Fruit fly (Drosophila melanogaster) whole organism, embryonic: ENCODE data around the gene mRpS7.

Experiments
- Abd-B ChIP-seq: fragments of 200-800 bp; sonication (Bioruptor generic); optimal IDR thresholded peaks from 2 replicates; lab custom pipeline; 2018; ENCODE audit warnings: missing biosample characterization, mild to moderate bottlenecking, missing genetic modification characterization, moderate library complexity
- Bteb2 ChIP-seq: fragments of 200-800 bp; sonication (Bioruptor generic); optimal IDR thresholded peaks from 2 replicates; lab custom pipeline; 2016; ENCODE audit warnings: missing biosample characterization, missing genetic modification characterization
- CG10274 ChIP-seq: fragments of 200-800 bp; sonication (Bioruptor generic); optimal IDR thresholded peaks from 3 replicates; lab custom pipeline; 2017; ENCODE audit warnings: missing biosample characterization, mild to moderate bottlenecking, missing genetic modification characterization
- CG10366 ChIP-seq: fragments of 200-800 bp; sonication (Bioruptor generic); IDR thresholded peaks from 2 replicates; pipeline ENCODE4 v1.3.6; 2022; ENCODE audit warnings: missing biosample characterization, missing genetic modification characterization
- CG10654 ChIP-seq: fragments of 200-800 bp; sonication (Bioruptor generic); optimal IDR thresholded peaks from 2 replicates; lab custom pipeline; 2016; ENCODE audit warnings: missing biosample characterization, missing genetic modification characterization
- CG12219 ChIP-seq: fragments of 200-800 bp; sonication (Bioruptor generic); optimal IDR thresholded peaks from 3 replicates; lab custom pipeline; 2018; ENCODE audit warnings: missing biosample characterization, mild to moderate bottlenecking, missing genetic modification characterization
- CG13775 ChIP-seq: fragments of 200-800 bp; sonication (Bioruptor generic); optimal IDR thresholded peaks from 3 replicates; lab custom pipeline; 2017; ENCODE audit warnings: missing biosample characterization, mild to moderate bottlenecking, missing genetic modification characterization
- CG15011 ChIP-seq: fragments of 200-800 bp; sonication (Bioruptor generic); optimal IDR thresholded peaks from 3 replicates; lab custom pipeline; 2018; ENCODE audit warnings: missing biosample characterization, mild to moderate bottlenecking, missing genetic modification characterization
- CG16779 ChIP-seq: fragments of 200-800 bp; sonication (Bioruptor generic); IDR thresholded peaks from 2 replicates; pipeline ENCODE4 v1.3.6; 2022; ENCODE audit warnings: missing biosample characterization, missing genetic modification characterization
- CG16813 ChIP-seq: fragments of 200-800 bp; sonication (Bioruptor generic); IDR thresholded peaks from 3 replicates; pipeline ENCODE4 v1.3.6; 2022; ENCODE audit warnings: missing biosample characterization, missing genetic modification characterization; ENCODE audit not compliant: partially characterized antibody
- CG18764 ChIP-seq: fragments of 200-800 bp; sonication (Bioruptor generic); optimal IDR thresholded peaks from 3 replicates; lab custom pipeline; 2016; ENCODE audit warnings: missing biosample characterization, missing genetic modification characterization
- CG32532 ChIP-seq: fragments of 200-800 bp; sonication (Bioruptor generic); IDR thresholded peaks from 2 replicates; pipeline ENCODE4 v1.3.6; 2022; ENCODE audit warnings: missing biosample characterization, missing genetic modification characterization
- CG34224 ChIP-seq: fragments of 200-800 bp; sonication (Bioruptor generic); IDR thresholded peaks from 3 replicates; pipeline ENCODE4 v1.3.6; 2022; ENCODE audit warnings: missing biosample characterization, missing genetic modification characterization; ENCODE audit not compliant: partially characterized antibody
- CG34422 ChIP-seq: fragments of 200-800 bp; sonication (Bioruptor generic); IDR thresholded peaks from 3 replicates; pipeline ENCODE4 v1.3.6; 2022; ENCODE audit warnings: missing biosample characterization, missing genetic modification characterization
- CG3726 ChIP-seq: fragments of 200-800 bp; sonication (Bioruptor generic); IDR thresholded peaks from 3 replicates; pipeline ENCODE4, ENCODE4 v1.3.6; 2022; ENCODE audit warnings: missing biosample characterization, missing genetic modification characterization
- CG4404 ChIP-seq: fragments of 200-800 bp; sonication (Bioruptor generic); IDR thresholded peaks from 2 replicates; pipeline ENCODE4 v1.3.6; 2022; ENCODE audit warnings: missing biosample characterization, missing genetic modification characterization
- CG4617 ChIP-seq: fragments of 200-800 bp; sonication (Bioruptor generic); optimal IDR thresholded peaks from 3 replicates; lab custom pipeline; 2016; ENCODE audit warnings: missing biosample characterization, missing genetic modification characterization, borderline replicate concordance
- CG4707 ChIP-seq: fragments of 200-800 bp; sonication (Bioruptor generic); optimal IDR thresholded peaks from 2 replicates; lab custom pipeline; 2018; ENCODE audit warnings: missing biosample characterization, mild to moderate bottlenecking, missing genetic modification characterization, moderate library complexity
- CG5953 ChIP-seq: fragments of 200-800 bp; sonication (Bioruptor generic); IDR thresholded peaks from 2 replicates; pipeline ENCODE4 v1.3.6; 2022; ENCODE audit warnings: missing biosample characterization, missing genetic modification characterization
- CG6254 ChIP-seq: fragments of 200-800 bp; sonication (Bioruptor generic); optimal IDR thresholded peaks from 3 replicates; lab custom pipeline; 2017; ENCODE audit warnings: mild to moderate bottlenecking, missing biosample characterization, missing genetic modification reagents, missing genetic modification characterization
- CG7839 ChIP-seq: fragments of 200-800 bp; sonication (Bioruptor generic); optimal IDR thresholded peaks from 3 replicates; lab custom pipeline; 2018; ENCODE audit warnings: missing biosample characterization, mild to moderate bottlenecking, missing genetic modification characterization, moderate library complexity
- CG7928 ChIP-seq: fragments of 200-800 bp; sonication (Bioruptor generic); optimal IDR thresholded peaks from 2 replicates; lab custom pipeline; 2017; ENCODE audit warnings: missing biosample characterization, mild to moderate bottlenecking, missing genetic modification characterization
- CG8290 ChIP-seq, 3 experiments: fragments of 200-800 bp; sonication (Bioruptor generic); optimal IDR thresholded peaks; 2 replicates each; lab custom pipeline; 2016 to 2019; ENCODE audit warnings: missing biosample characterization in 3 of 3, missing genetic modification characterization in 3 of 3, mild to moderate bottlenecking in 2 of 3, moderate library complexity in 1 of 3
- CG8388 ChIP-seq: fragments of 200-800 bp; sonication (Bioruptor generic); optimal IDR thresholded peaks from 2 replicates; lab custom pipeline; 2019; ENCODE audit warnings: missing biosample characterization, mild to moderate bottlenecking, missing genetic modification characterization, moderate library complexity
- CG9215 ChIP-seq: fragments of 200-800 bp; sonication (Bioruptor generic); IDR thresholded peaks from 2 replicates; pipeline ENCODE4 v1.3.6; 2022; ENCODE audit warnings: missing biosample characterization, missing genetic modification characterization
- CoRest ChIP-seq: fragments of 200-800 bp; sonication (Bioruptor generic); optimal IDR thresholded peaks from 3 replicates; lab custom pipeline; 2018; ENCODE audit warnings: missing biosample characterization, mild to moderate bottlenecking, missing genetic modification characterization, moderate library complexity
- Fer1 ChIP-seq: fragments of 200-800 bp; sonication (Bioruptor generic); optimal IDR thresholded peaks from 2 replicates; lab custom pipeline; 2017; ENCODE audit warnings: missing biosample characterization, mild to moderate bottlenecking, missing genetic modification characterization
- Fer3 ChIP-seq: fragments of 200-800 bp; sonication (Bioruptor generic); optimal IDR thresholded peaks from 2 replicates; lab custom pipeline; 2018; ENCODE audit warnings: missing biosample characterization, mild to moderate bottlenecking, missing genetic modification characterization, moderate library complexity
- Hand ChIP-seq: fragments of 200-800 bp; sonication (Bioruptor generic); optimal IDR thresholded peaks from 2 replicates; lab custom pipeline; 2017; ENCODE audit warnings: mild to moderate bottlenecking, missing biosample characterization, missing genetic modification reagents, missing genetic modification characterization
- Hmr ChIP-seq: fragments of 200-800 bp; sonication (Bioruptor generic); optimal IDR thresholded peaks from 3 replicates; lab custom pipeline; 2017; ENCODE audit warnings: mild to moderate bottlenecking, missing biosample characterization, missing genetic modification reagents, missing genetic modification characterization
- Poxn ChIP-seq: fragments of 200-800 bp; sonication (Bioruptor generic); IDR thresholded peaks from 2 replicates; pipeline ENCODE4 v1.3.6; 2022; ENCODE audit warnings: missing biosample characterization, missing genetic modification characterization
- Rfx ChIP-seq: fragments of 200-800 bp; sonication (Bioruptor generic); IDR thresholded peaks from 2 replicates; pipeline ENCODE4 v1.3.6; 2022; ENCODE audit warnings: missing biosample characterization, missing genetic modification characterization
- Scr ChIP-seq: fragments of 200-800 bp; sonication (Bioruptor generic); IDR thresholded peaks from 2 replicates; pipeline ENCODE4 v1.3.6; 2022; ENCODE audit warnings: missing biosample characterization, missing genetic modification characterization; ENCODE audit not compliant: partially characterized antibody
- aop ChIP-seq: fragments of 200-800 bp; sonication (Bioruptor generic); IDR thresholded peaks from 2 replicates; pipeline ENCODE4 v1.3.6; 2022; ENCODE audit warnings: missing biosample characterization, missing genetic modification characterization
- bbx ChIP-seq: fragments of 200-800 bp; sonication (Bioruptor generic); IDR thresholded peaks from 2 replicates; pipeline ENCODE4 v1.3.6; 2022; ENCODE audit warnings: missing biosample characterization, missing genetic modification characterization; ENCODE audit not compliant: partially characterized antibody
- crc ChIP-seq: fragments of 200-800 bp; sonication (Bioruptor generic); optimal IDR thresholded peaks from 2 replicates; lab custom pipeline; 2016; ENCODE audit warnings: missing biosample characterization, missing genetic modification characterization
- disco-r ChIP-seq: fragments of 200-800 bp; sonication (Bioruptor generic); optimal IDR thresholded peaks from 2 replicates; lab custom pipeline; 2016; ENCODE audit warnings: missing biosample characterization, missing genetic modification characterization
- en ChIP-seq: fragments of 200-800 bp; sonication (Bioruptor generic); optimal IDR thresholded peaks from 2 replicates; lab custom pipeline; 2016; ENCODE audit warnings: missing biosample characterization, missing genetic modification characterization
- ewg ChIP-seq: fragments of 200-800 bp; sonication (Bioruptor generic); optimal IDR thresholded peaks from 3 replicates; lab custom pipeline; 2017; ENCODE audit warnings: mild to moderate bottlenecking, missing biosample characterization, missing genetic modification reagents, missing genetic modification characterization
- exex ChIP-seq: fragments of 200-800 bp; sonication (Bioruptor generic); optimal IDR thresholded peaks from 4 replicates; lab custom pipeline; 2018; ENCODE audit warnings: missing biosample characterization, mild to moderate bottlenecking, missing genetic modification characterization, moderate library complexity
- grn ChIP-seq: fragments of 200-800 bp; sonication (Bioruptor generic); optimal IDR thresholded peaks from 3 replicates; lab custom pipeline; 2017; ENCODE audit warnings: missing biosample characterization, missing genetic modification characterization
- hbn ChIP-seq: fragments of 200-800 bp; sonication (Bioruptor generic); IDR thresholded peaks from 2 replicates; pipeline ENCODE4 v1.3.6; 2022; ENCODE audit warnings: missing biosample characterization, missing genetic modification characterization; ENCODE audit not compliant: partially characterized antibody
- her ChIP-seq: fragments of 200-800 bp; sonication (Bioruptor generic); optimal IDR thresholded peaks from 2 replicates; lab custom pipeline; 2016; ENCODE audit warnings: missing biosample characterization, missing genetic modification characterization
- lilli ChIP-seq: fragments of 200-800 bp; sonication (Bioruptor generic); optimal IDR thresholded peaks from 3 replicates; lab custom pipeline; 2016; ENCODE audit warnings: missing biosample characterization, missing genetic modification characterization
- luna ChIP-seq: fragments of 200-800 bp; sonication (Bioruptor generic); optimal IDR thresholded peaks from 2 replicates; lab custom pipeline; 2016; ENCODE audit warnings: missing biosample characterization, missing genetic modification characterization
- pnt ChIP-seq: fragments of 200-800 bp; sonication (Bioruptor generic); optimal IDR thresholded peaks from 3 replicates; lab custom pipeline; 2016; ENCODE audit warnings: missing biosample characterization, missing genetic modification characterization
- pros ChIP-seq: fragments of 200-800 bp; sonication (Bioruptor generic); optimal IDR thresholded peaks from 3 replicates; lab custom pipeline; 2019; ENCODE audit warnings: missing biosample characterization, mild to moderate bottlenecking, missing genetic modification characterization, moderate library complexity
- run ChIP-seq: fragments of 200-800 bp; sonication (Bioruptor generic); optimal IDR thresholded peaks from 3 replicates; lab custom pipeline; 2018; ENCODE audit warnings: missing biosample characterization, mild to moderate bottlenecking, missing genetic modification characterization
- sob ChIP-seq: fragments of 200-800 bp; sonication (Bioruptor generic); IDR thresholded peaks from 2 replicates; pipeline ENCODE4 v1.3.6; 2022; ENCODE audit warnings: missing biosample characterization, missing genetic modification characterization
- wdn ChIP-seq: fragments of 200-800 bp; sonication (Bioruptor generic); IDR thresholded peaks from 2 replicates; pipeline ENCODE4 v1.3.6; 2022; ENCODE audit warnings: missing biosample characterization, missing genetic modification characterization

Gene mRpS7

dm6 chr2L:10339212-10339721 lies 47.2 kb upstream of the mRpS7 start, which contains the start of gene SamDC (continued):
- TF ChIP-seq CG8290 (GFP tag; optimal IDR thresholded peaks at IDR 0.05; lab: Kevin White, UChicago) (peak; percentile 80), CG8290 (tag; optimal IDR thresholded peaks at IDR 0.05; lab: Kevin White, UChicago) (peak; percentile 1 to 79), Bteb2 (GFP tag; lab: Kevin White, UChicago) (no peak), bbx (peak; percentile 86), wdn (GFP tag; lab: Robert Waterston, UW) (no peak), pros (GFP tag; lab: Kevin White, UChicago) (peak; percentile 14), CG10274 (no peak), CG12219 (GFP tag; lab: Kevin White, UChicago) (no peak), sob (GFP tag; lab: Robert Waterston, UW) (peak; percentile 65; the same call in 1 of the 2 replicates), CG6254 (GFP tag; lab: Kevin White, UChicago) (no peak), CG10654 (GFP tag; lab: Kevin White, UChicago) (peak; percentile 14), CoRest (tag; lab: Kevin White, UChicago) (peak; percentile 66), CG16813 (GFP tag; lab: Robert Waterston, UW) (peak; percentile 81), en (GFP tag; lab: Kevin White, UChicago) (no peak), Hmr (GFP tag; lab: Kevin White, UChicago) (peak; percentile 75), Fer3 (tag; lab: Kevin White, UChicago) (peak; percentile 34), Fer1 (GFP tag; lab: Kevin White, UChicago) (peak; percentile 44), CG7839 (peak; percentile 52), CG18764 (GFP tag; lab: Kevin White, UChicago) (peak; percentile 5), Poxn (GFP tag; lab: Robert Waterston, UW) (no peak), her (GFP tag; lab: Kevin White, UChicago) (peak; percentile 39), grn (GFP tag; lab: Kevin White, UChicago) (peak; percentile 99), CG34224 (peak; percentile 79), exex (tag; lab: Kevin White, UChicago) (no peak), CG10366 (GFP tag; lab: Robert Waterston, UW) (no peak; the same call in 1 of the 2 replicates), CG3726 (GFP tag; lab: Robert Waterston, UW) (no peak), Rfx (GFP tag; lab: Robert Waterston, UW) (peak; percentile 69), CG8388 (GFP tag; lab: Kevin White, UChicago) (peak; percentile 99), Scr (peak; percentile 85), CG9215 (GFP tag; lab: Robert Waterston, UW) (no peak), CG13775 (GFP tag; lab: Kevin White, UChicago) (peak; percentile 45), CG4404 (GFP tag; lab: Robert Waterston, UW) (no peak), CG7928 (GFP tag; lab: Kevin White, UChicago) (no peak), CG4707 (GFP tag; lab: Kevin White, UChicago) (peak; percentile 8), hbn (GFP tag; lab: Robert Waterston, UW) (peak; percentile 54), CG4617 (GFP tag; lab: Kevin White, UChicago) (peak; percentile 42), run (tag; lab: Kevin White, UChicago) (no peak), luna (no peak), disco-r (GFP tag; lab: Kevin White, UChicago) (no peak), lilli (GFP tag; lab: Kevin White, UChicago) (peak; percentile 52), crc (GFP tag; lab: Kevin White, UChicago) (no peak), CG34422 (GFP tag; lab: Robert Waterston, UW) (peak; percentile 72; the same call in 2 of the 3 replicates), Hand (no peak), CG16779 (no peak), aop (GFP tag; lab: Robert Waterston, UW) (no peak), Abd-B (GFP tag; lab: Kevin White, UChicago) (no peak), pnt (peak; percentile 2), CG15011 (no peak), CG32532 (GFP tag; lab: Robert Waterston, UW) (peak; percentile 42; the same call in 1 of the 2 replicates), ewg (no peak), CG5953 (GFP tag; lab: Robert Waterston, UW) (no peak)
